Worm (Caenorhabditis elegans) whole organism, late embryonic: ENCODE results near the gene C09E7.8.

ENCODE experiments used
- C08G9.2 ChIP-seq: sonication (generic microtip); optimal IDR thresholded peaks from 2 replicates; lab custom pipeline; 2016; ENCODE audit warnings: mild to moderate bottlenecking, missing genetic modification characterization, moderate library complexity, missing compliant biosample characterization
- F13H6.1 ChIP-seq: sonication (generic microtip); optimal IDR thresholded peaks from 2 replicates; lab custom pipeline; 2016; ENCODE audit warnings: missing genetic modification characterization, missing compliant biosample characterization
- K02D7.2 ChIP-seq: sonication (generic microtip); optimal IDR thresholded peaks from 2 replicates; lab custom pipeline; 2017; ENCODE audit warnings: mild to moderate bottlenecking, missing genetic modification characterization, missing compliant biosample characterization
- T23F11.4 ChIP-seq: fragments of 200-800 bp; sonication (Bioruptor generic); optimal IDR thresholded peaks from 2 replicates; lab custom pipeline; 2018; ENCODE audit warnings: mild to moderate bottlenecking, missing genetic modification characterization, missing compliant biosample characterization
- Y22D7AL.16 ChIP-seq: sonication (generic microtip); optimal IDR thresholded peaks from 2 replicates; lab custom pipeline; 2016; ENCODE audit warnings: missing genetic modification characterization, missing compliant biosample characterization
- ceh-19 ChIP-seq: fragments of 200-800 bp; sonication (Bioruptor generic); optimal IDR thresholded peaks from 2 replicates; lab custom pipeline; 2018; ENCODE audit warnings: mild to moderate bottlenecking, missing genetic modification characterization, missing compliant biosample characterization
- ceh-22 ChIP-seq: sonication (generic microtip); optimal IDR thresholded peaks from 2 replicates; lab custom pipeline; 2017; ENCODE audit warnings: missing biosample characterization, missing genetic modification characterization
- ceh-30 ChIP-seq: fragments of 150-350 bp; optimal IDR thresholded peaks from 2 replicates; lab custom pipeline; 2014; ENCODE audit warnings: missing biosample characterization, missing genetic modification characterization
- ceh-31 ChIP-seq: sonication (generic microtip); optimal IDR thresholded peaks from 2 replicates; lab custom pipeline; 2016; ENCODE audit warnings: missing genetic modification characterization, missing compliant biosample characterization
- ceh-34 ChIP-seq: sonication (generic microtip); optimal IDR thresholded peaks from 2 replicates; lab custom pipeline; 2016; ENCODE audit warnings: mild to moderate bottlenecking, missing genetic modification characterization, missing compliant biosample characterization
- ceh-45 ChIP-seq: fragments of 200-800 bp; sonication (Bioruptor generic); IDR thresholded peaks from 2 replicates; pipeline ENCODE4 v1.3.6; 2022; ENCODE audit warnings: missing genetic modification reagents, missing genetic modification characterization, missing compliant biosample characterization
- che-1 ChIP-seq: sonication (generic microtip); optimal IDR thresholded peaks from 2 replicates; lab custom pipeline; 2016; ENCODE audit warnings: mild to moderate bottlenecking, missing genetic modification characterization, missing compliant biosample characterization
- dmd-4 ChIP-seq: sonication (generic microtip); optimal IDR thresholded peaks from 2 replicates; lab custom pipeline; 2016; ENCODE audit warnings: borderline replicate concordance, missing genetic modification characterization, missing compliant biosample characterization
- dve-1 ChIP-seq: sonication (generic microtip); optimal IDR thresholded peaks from 2 replicates; lab custom pipeline; 2017; ENCODE audit warnings: antibody characterized with exemption, mild to moderate bottlenecking, missing genetic modification characterization, missing compliant biosample characterization
- elt-2 ChIP-seq: sonication (generic microtip); optimal IDR thresholded peaks from 2 replicates; lab custom pipeline; 2016; ENCODE audit warnings: missing genetic modification reagents, missing genetic modification characterization, missing compliant biosample characterization
- eyg-1 ChIP-seq: sonication (generic microtip); optimal IDR thresholded peaks from 2 replicates; lab custom pipeline; 2016; ENCODE audit warnings: missing genotype, missing genetic modification characterization, missing compliant biosample characterization
- fax-1 ChIP-seq: sonication (generic microtip); optimal IDR thresholded peaks from 2 replicates; lab custom pipeline; 2016; ENCODE audit warnings: missing genotype, missing genetic modification characterization, missing compliant biosample characterization
- fkh-6 ChIP-seq: sonication (generic microtip); optimal IDR thresholded peaks from 2 replicates; lab custom pipeline; 2016; ENCODE audit warnings: missing genetic modification characterization, missing compliant biosample characterization
- hlh-13 ChIP-seq: fragments of 200-800 bp; sonication (Bioruptor generic); optimal IDR thresholded peaks from 2 replicates; lab custom pipeline; 2018; ENCODE audit warnings: mild to moderate bottlenecking, missing genetic modification characterization, missing compliant biosample characterization
- hlh-6 ChIP-seq: sonication (generic microtip); optimal IDR thresholded peaks from 2 replicates; lab custom pipeline; 2016; ENCODE audit warnings: missing genotype, missing genetic modification characterization, missing compliant biosample characterization
- hlh-8 ChIP-seq: sonication (generic microtip); optimal IDR thresholded peaks from 2 replicates; lab custom pipeline; 2016; ENCODE audit warnings: missing genotype, missing genetic modification characterization, missing compliant biosample characterization
- lin-11 ChIP-seq: fragments of 200-800 bp; sonication (Bioruptor generic); optimal IDR thresholded peaks from 2 replicates; lab custom pipeline; 2018; ENCODE audit warnings: mild to moderate bottlenecking, missing genetic modification characterization, missing compliant biosample characterization
- mec-3 ChIP-seq: sonication (generic microtip); optimal IDR thresholded peaks from 2 replicates; lab custom pipeline; 2016; ENCODE audit warnings: borderline replicate concordance, missing genetic modification characterization, missing compliant biosample characterization
- npax-4 ChIP-seq: sonication (generic microtip); optimal IDR thresholded peaks from 2 replicates; lab custom pipeline; 2016; ENCODE audit warnings: missing genetic modification characterization, missing compliant biosample characterization
- odd-2 ChIP-seq: sonication (generic microtip); optimal IDR thresholded peaks from 2 replicates; lab custom pipeline; 2017; ENCODE audit warnings: antibody characterized with exemption, mild to moderate bottlenecking, missing genetic modification characterization, missing compliant biosample characterization
- pat-9 ChIP-seq: fragments of 200-800 bp; sonication (Bioruptor generic); optimal IDR thresholded peaks from 2 replicates; lab custom pipeline; 2018; ENCODE audit warnings: mild to moderate bottlenecking, missing genetic modification characterization, moderate library complexity, missing compliant biosample characterization
- pax-1 ChIP-seq: fragments of 150-350 bp; optimal IDR thresholded peaks from 2 replicates; lab custom pipeline; 2014; ENCODE audit warnings: missing biosample characterization, missing genetic modification characterization
- pha-2 ChIP-seq: sonication (generic microtip); optimal IDR thresholded peaks from 2 replicates; lab custom pipeline; 2017; ENCODE audit warnings: mild to moderate bottlenecking, missing genetic modification characterization, missing compliant biosample characterization
- pha-4 ChIP-seq: fragments of 150-350 bp; optimal IDR thresholded peaks from 2 replicates; lab custom pipeline; 2018; ENCODE audit warnings: missing biosample characterization, missing genetic modification reagents, missing genetic modification characterization
- rnt-1 ChIP-seq: sonication (generic microtip); optimal IDR thresholded peaks from 2 replicates; lab custom pipeline; 2016; ENCODE audit warnings: missing genetic modification characterization, missing compliant biosample characterization
- sdc-2 ChIP-seq: sonication (generic microtip); optimal IDR thresholded peaks from 2 replicates; lab custom pipeline; 2016; ENCODE audit warnings: missing genotype, missing genetic modification characterization, missing compliant biosample characterization
- sox-2 ChIP-seq: fragments of 200-800 bp; sonication (Bioruptor generic); IDR thresholded peaks from 2 replicates; pipeline ENCODE4 v1.3.6; 2022; ENCODE audit warnings: missing genetic modification reagents, missing genetic modification characterization, missing compliant biosample characterization
- syd-9 ChIP-seq: sonication (generic microtip); optimal IDR thresholded peaks from 2 replicates; lab custom pipeline; 2016; ENCODE audit warnings: mild to moderate bottlenecking, missing genetic modification characterization, moderate library complexity, missing compliant biosample characterization
- tbx-7 ChIP-seq: sonication (generic microtip); optimal IDR thresholded peaks from 2 replicates; lab custom pipeline; 2016; ENCODE audit warnings: missing genotype, missing genetic modification characterization, missing compliant biosample characterization
- ttx-3 ChIP-seq: sonication (generic microtip); optimal IDR thresholded peaks from 2 replicates; lab custom pipeline; 2016; ENCODE audit warnings: missing genetic modification reagents, missing genetic modification characterization, missing compliant biosample characterization
- unc-3 ChIP-seq, 2 experiments: fragments of 200-800 bp in 1 of 2; sonication (Bioruptor generic) in 1 of 2; sonication (generic microtip) in 1 of 2; conservative IDR thresholded peaks in 1 of 2; optimal IDR thresholded peaks in 1 of 2; 2 replicates each; pipeline versions ENCODE4 v1.3.6 to Lab custom; 2016 to 2022; ENCODE audit warnings: missing compliant biosample characterization in 2 of 2, missing genetic modification characterization in 2 of 2, missing genetic modification reagents in 1 of 2
- unc-55 ChIP-seq: sonication (generic microtip); optimal IDR thresholded peaks from 2 replicates; lab custom pipeline; 2017; ENCODE audit warnings: missing biosample characterization, missing genetic modification reagents, missing genetic modification characterization
- unc-86 ChIP-seq: sonication (generic microtip); optimal IDR thresholded peaks from 2 replicates; lab custom pipeline; 2016; ENCODE audit warnings: missing genetic modification characterization, missing compliant biosample characterization
- ztf-16 ChIP-seq: sonication (generic microtip); optimal IDR thresholded peaks from 2 replicates; lab custom pipeline; 2017; ENCODE audit warnings: missing genetic modification characterization, missing compliant biosample characterization

The C09E7.8 gene

ce11 chrIII:6603185-6603584, 44.8 kb upstream of the C09E7.8 start:
- TF ChIP-seq dve-1 (tag; lab: Kevin White, UChicago) (no peak), ztf-16 (tag; lab: Kevin White, UChicago) (no peak), ceh-22 (tag; lab: Kevin White, UChicago) (no peak), Y22D7AL.16 (no peak), pha-2 (tag; lab: Kevin White, UChicago) (no peak), hlh-6 (no peak), syd-9 (tag; lab: Kevin White, UChicago) (no peak), F13H6.1 (no peak), npax-4 (no peak), pat-9 (tag; lab: Kevin White, UChicago) (no peak), unc-86 (tag; lab: Kevin White, UChicago) (no peak), pax-1 (no peak), che-1 (no peak), ceh-19 (GFP tag; lab: Kevin White, UChicago) (no peak), fkh-6 (tag; lab: Kevin White, UChicago) (no peak), ceh-31 (no peak), hlh-8 (no peak), dmd-4 (no peak), C08G9.2 (no peak), unc-55 (GFP tag; lab: Kevin White, UChicago) (no peak)
- TF ChIP-seq, all 69 proteins: peak for 0

DNA sequence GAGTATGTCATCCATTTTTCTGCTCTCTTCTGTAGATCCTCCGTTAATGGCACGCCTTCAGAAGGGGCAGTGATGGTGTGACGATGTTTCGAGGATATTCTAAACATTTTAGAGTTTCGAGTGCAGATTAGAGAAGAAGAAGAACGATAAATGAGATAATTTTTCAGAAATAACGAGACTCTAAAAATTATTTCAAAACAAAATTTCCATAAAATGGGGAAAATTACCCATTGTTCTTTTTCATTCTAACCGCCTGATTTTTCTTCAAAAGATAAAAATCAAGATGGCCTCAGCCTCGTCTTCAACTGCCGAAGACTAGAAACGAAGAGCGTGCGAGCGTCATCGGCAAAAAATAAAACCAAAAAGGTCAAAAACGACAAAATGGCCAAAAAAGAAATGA, 42.7 kb upstream of the C09E7.8 start, which contains the start of gene let-765:
Gene let-765 (minus strand): TSS at position 101 of the 400 bp plus-strand sequence.
- no peak for TF ChIP-seq pat-9 (tag; lab: Kevin White, UChicago)
- no peak for TF ChIP-seq ttx-3 (tag; lab: Kevin White, UChicago)
- TF ChIP-seq pha-4 (tag; lab: Kevin White, UChicago): no peak
- no peak for TF ChIP-seq fax-1
- no peak for TF ChIP-seq unc-3 (GFP tag; conservative IDR thresholded peaks at IDR 0.05; lab: Robert Waterston, UW)
- no peak for TF ChIP-seq unc-3 (tag; optimal IDR thresholded peaks at IDR 0.05; lab: Kevin White, UChicago)
- no peak for TF ChIP-seq elt-2
- TF ChIP-seq sdc-2: no peak
- no peak for TF ChIP-seq fkh-6 (tag; lab: Kevin White, UChicago)
- no peak for TF ChIP-seq Y22D7AL.16
- no peak for TF ChIP-seq che-1
- TF ChIP-seq odd-2: no peak
- no peak for TF ChIP-seq ceh-30 (tag; lab: Kevin White, UChicago)
- TF ChIP-seq rnt-1 (tag; lab: Kevin White, UChicago): no peak
- no peak for TF ChIP-seq lin-11 (tag; lab: Kevin White, UChicago)
- no peak for TF ChIP-seq unc-55 (GFP tag; lab: Kevin White, UChicago)
- no peak for TF ChIP-seq ceh-34
- TF ChIP-seq hlh-13 (GFP tag; lab: Kevin White, UChicago): no peak

DNA sequence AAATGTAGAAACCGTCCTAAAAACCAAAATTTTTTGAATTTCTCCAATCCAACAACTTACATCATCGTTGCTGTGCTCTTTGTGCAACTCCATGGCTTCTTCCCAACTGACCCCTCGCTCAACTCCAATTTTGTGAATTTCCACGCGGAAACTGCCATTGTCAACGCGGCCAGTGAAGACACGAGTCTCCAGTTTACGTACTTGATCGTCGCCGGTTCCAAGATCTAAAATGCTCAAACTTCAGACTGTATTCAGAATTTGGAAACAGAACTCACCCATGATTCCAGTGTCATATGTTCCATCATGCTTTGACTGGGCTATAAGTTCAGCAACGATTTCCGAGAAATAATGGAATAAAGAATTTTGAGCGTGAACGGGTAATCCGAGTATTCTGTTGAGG, 35.7 kb upstream of the C09E7.8 start:
- TF ChIP-seq ceh-45 (GFP tag; lab: Robert Waterston, UW) (no peak), ztf-16 (tag; lab: Kevin White, UChicago) (no peak), K02D7.2 (tag; lab: Kevin White, UChicago) (no peak), sox-2 (GFP tag; lab: Robert Waterston, UW) (no peak), eyg-1 (tag; lab: Kevin White, UChicago) (no peak), pha-2 (tag; lab: Kevin White, UChicago) (no peak), mec-3 (tag; lab: Kevin White, UChicago) (no peak), tbx-7 (tag; lab: Kevin White, UChicago) (no peak), T23F11.4 (GFP tag; lab: Kevin White, UChicago) (no peak)
